Fruit fly (Drosophila melanogaster): ENCODE data around the gene Ipk2.

Gene Ipk2

dm6 chr2L:619739-620138, 45.7 kb upstream of the Ipk2 start:
- no peak for TF ChIP-seq Antp (GFP tag; optimal IDR thresholded peaks at IDR 0.05)
- TF ChIP-seq ttk (GFP tag; IDR thresholded peaks at IDR 0.05): no peak
- 0 out of 2 replicates have a peak, but pooled peaks have one; percentile 8 for TF ChIP-seq Gsc (GFP tag; IDR thresholded peaks at IDR 0.05)

- TF ChIP-seq CG4730 (GFP tag; IDR thresholded peaks at IDR 0.05): no peak
- no peak for TF ChIP-seq CG3838 (GFP tag; optimal IDR thresholded peaks at IDR 0.05)
- TF ChIP-seq yki (optimal IDR thresholded peaks at IDR 0.05): no peak
- no peak for TF ChIP-seq ken (GFP tag; IDR thresholded peaks at IDR 0.05)
- no peak for TF ChIP-seq h (optimal IDR thresholded peaks at IDR 0.05)
- TF ChIP-seq E2f1 (GFP tag; IDR thresholded peaks at IDR 0.05): no peak
These were observed 41.0 kb upstream of the Ipk2 start for dm6 chr2L:615023-615422.

dm6 chr2L:612778-613177, 38.7 kb upstream of the Ipk2 start:
- no peak for TF ChIP-seq CG34224 (GFP tag; IDR thresholded peaks at IDR 0.05; ENCODE audit: partially characterized antibody)
- no peak for TF ChIP-seq lilli (GFP tag; optimal IDR thresholded peaks at IDR 0.05)
- no peak for TF ChIP-seq pho (GFP tag; optimal IDR thresholded peaks at IDR 0.05)
- no peak for TF ChIP-seq unpg (GFP tag; optimal IDR thresholded peaks at IDR 0.05)
- TF ChIP-seq slou (GFP tag; optimal IDR thresholded peaks at IDR 0.05): no peak
- TF ChIP-seq CG7271 (tag; optimal IDR thresholded peaks at IDR 0.05): no peak
- TF ChIP-seq eyg (GFP tag; optimal IDR thresholded peaks at IDR 0.05): no peak
- no peak for TF ChIP-seq tx (GFP tag; optimal IDR thresholded peaks at IDR 0.05)
- TF ChIP-seq Sry-δ (GFP tag; optimal IDR thresholded peaks at IDR 0.05): no peak

- peak; percentile 77 for TF ChIP-seq Ets65A (GFP tag)
- no peak for TF ChIP-seq gce (GFP tag; IDR thresholded peaks at IDR 0.05)
- peak; percentile 6 for TF ChIP-seq sens (GFP tag)
- TF ChIP-seq bsh (GFP tag; optimal IDR thresholded peaks at IDR 0.05): peak in 1 of 2 experiments; percentile 57
- TF ChIP-seq nom (GFP tag; optimal IDR thresholded peaks at IDR 0.05): peak; percentile 28
These were observed 35.4 kb upstream of the Ipk2 start for dm6 chr2L:609497-609896.

- TF ChIP-seq bsh (GFP tag; optimal IDR thresholded peaks at IDR 0.05): peak in 1 of 2 experiments; percentile 40
- no peak for TF ChIP-seq emc (GFP tag; optimal IDR thresholded peaks at IDR 0.05)
- no peak for TF ChIP-seq CG13894 (tag; optimal IDR thresholded peaks at IDR 0.05)
- peak; percentile 56 for TF ChIP-seq nom (GFP tag; optimal IDR thresholded peaks at IDR 0.05)
- no peak for TF ChIP-seq ato (GFP tag; IDR thresholded peaks at IDR 0.05; ENCODE audit: partially characterized antibody)
- TF ChIP-seq Drgx (GFP tag; IDR thresholded peaks at IDR 0.05): peak; percentile 62
- TF ChIP-seq CG17361 (GFP tag; IDR thresholded peaks at IDR 0.05): 0 out of 3 replicates have a peak, but pooled peaks have one; percentile 24
- peak; percentile 56 for TF ChIP-seq Ets65A (GFP tag)
- TF ChIP-seq Stat92E (GFP tag; optimal IDR thresholded peaks at IDR 0.05): no peak
- no peak for TF ChIP-seq CG8281 (tag; optimal IDR thresholded peaks at IDR 0.05)
- no peak for TF ChIP-seq Tbp (GFP tag; optimal IDR thresholded peaks at IDR 0.05)
These were observed 34.1 kb upstream of the Ipk2 start for dm6 chr2L:608143-608542.

- TF ChIP-seq CG2678 (tag; optimal IDR thresholded peaks at IDR 0.05): no peak
- TF ChIP-seq CG6765 (GFP tag; optimal IDR thresholded peaks at IDR 0.05): no peak
- no peak for TF ChIP-seq trh (GFP tag; optimal IDR thresholded peaks at IDR 0.05)
- no peak for TF ChIP-seq CTCF (GFP tag; optimal IDR thresholded peaks at IDR 0.05)
- TF ChIP-seq Dfd (GFP tag; optimal IDR thresholded peaks at IDR 0.05): no peak
These were observed 32.9 kb upstream of the Ipk2 start for dm6 chr2L:606952-607351.

Data from whole organism, embryonic.